Fruit fly (Drosophila melanogaster) whole organism, wandering third instar larva: Measurements from ENCODE around the gene CG7768.

ENCODE experiments used
- Abd-B ChIP-seq: fragments of >200 bp; optimal IDR thresholded peaks from 2 replicates; lab custom pipeline; 2017; ENCODE audit warnings: missing biosample characterization, missing genetic modification characterization
- brk ChIP-seq: fragments of 200-800 bp; sonication (Bioruptor generic); optimal IDR thresholded peaks from 2 replicates; lab custom pipeline; 2016; ENCODE audit warnings: missing biosample characterization, mild to moderate bottlenecking, missing genetic modification characterization
- psq ChIP-seq: fragments of 200-800 bp; sonication (Bioruptor generic); optimal IDR thresholded peaks from 3 replicates; lab custom pipeline; 2017; ENCODE audit warnings: missing biosample characterization, mild to moderate bottlenecking, missing genetic modification characterization, moderate library complexity

- TF ChIP-seq Abd-B (GFP tag; lab: Kevin White, UChicago) (no peak), brk (GFP tag; lab: Kevin White, UChicago) (no peak), psq (GFP tag; lab: Kevin White, UChicago) (no peak)
These were observed 27.2 kb upstream of the CG7768 start, which contains the start of gene nuf for dm6 chr3L:14190625-14191475.
